Worm (Caenorhabditis elegans) whole organism, L3 larva: ENCODE data around the gene F40G9.15.

Experiments
- egl-27 ChIP-seq: sonication (generic microtip); optimal IDR thresholded peaks from 4 replicates; lab custom pipeline; 2017; ENCODE audit warnings: missing biosample characterization, missing genetic modification reagents, missing genetic modification characterization
- elt-1 ChIP-seq: fragments of 150-350 bp; optimal IDR thresholded peaks from 2 replicates; lab custom pipeline; 2014; ENCODE audit warnings: missing biosample characterization, missing genetic modification characterization
- elt-2 ChIP-seq: sonication (generic microtip); optimal IDR thresholded peaks from 2 replicates; lab custom pipeline; 2016; ENCODE audit warnings: missing genetic modification reagents, mild to moderate bottlenecking, missing genetic modification characterization, missing compliant biosample characterization
- fkh-10 ChIP-seq: sonication (generic microtip); optimal IDR thresholded peaks from 2 replicates; lab custom pipeline; 2017; ENCODE audit warnings: missing biosample characterization, missing genetic modification reagents, missing genetic modification characterization
- fos-1 ChIP-seq: fragments of 150-350 bp; optimal IDR thresholded peaks from 2 replicates; lab custom pipeline; 2014; ENCODE audit warnings: missing biosample characterization, missing genetic modification characterization
- jun-1 ChIP-seq: fragments of 150-350 bp; optimal IDR thresholded peaks from 2 replicates; lab custom pipeline; 2014; ENCODE audit warnings: missing biosample characterization, missing genetic modification reagents, missing genetic modification characterization
- nfya-1 ChIP-seq: sonication (generic microtip); optimal IDR thresholded peaks from 2 replicates; lab custom pipeline; 2017; ENCODE audit warnings: missing genetic modification characterization, mild to moderate bottlenecking, missing compliant biosample characterization, antibody characterized with exemption, moderate library complexity; ENCODE audit not compliant: insufficient read depth
- nhr-11 ChIP-seq: fragments of 150-350 bp; optimal IDR thresholded peaks from 2 replicates; lab custom pipeline; 2014; ENCODE audit warnings: missing biosample characterization, missing genetic modification characterization
- nhr-23 ChIP-seq: fragments of 150-350 bp; optimal IDR thresholded peaks from 2 replicates; lab custom pipeline; 2014; ENCODE audit warnings: missing biosample characterization, missing genetic modification reagents, missing genetic modification characterization
- nhr-43 ChIP-seq: sonication (generic microtip); optimal IDR thresholded peaks from 2 replicates; lab custom pipeline; 2016; ENCODE audit warnings: mild to moderate bottlenecking, missing genetic modification characterization, missing compliant biosample characterization; ENCODE audit not compliant: poor library complexity, severe bottlenecking
- nhr-76 ChIP-seq: fragments of 150-350 bp; sonication (generic microtip); optimal IDR thresholded peaks from 5 replicates; lab custom pipeline; 2014; ENCODE audit warnings: missing biosample characterization, missing genetic modification characterization
- skn-1 ChIP-seq: fragments of 150-350 bp; optimal IDR thresholded peaks from 2 replicates; lab custom pipeline; 2014; ENCODE audit warnings: missing biosample characterization, missing genetic modification characterization
- unc-62 ChIP-seq: fragments of 150-350 bp; sonication (generic microtip); optimal IDR thresholded peaks from 4 replicates; lab custom pipeline; 2014; ENCODE audit warnings: missing biosample characterization, missing genetic modification reagents, missing genetic modification characterization

ce11 chrIII:191803-192202, 9.6 kb downstream of the F40G9.15 start, which contains the start of gene sec-20:
- TF ChIP-seq elt-2 (tag; lab: Kevin White, UChicago): no peak
- no peak for TF ChIP-seq jun-1 (tag; lab: Kevin White, UChicago)
- TF ChIP-seq nhr-43 (tag; lab: Kevin White, UChicago): no peak
- no peak for TF ChIP-seq elt-1 (tag; lab: Kevin White, UChicago)
- no peak for TF ChIP-seq nhr-11 (tag; lab: Kevin White, UChicago)
- no peak for TF ChIP-seq fkh-10
- TF ChIP-seq egl-27 (tag; lab: Kevin White, UChicago): no peak
- no peak for TF ChIP-seq nhr-23 (tag; lab: Kevin White, UChicago)
- TF ChIP-seq nhr-76 (tag; lab: Kevin White, UChicago): no peak
- no peak for TF ChIP-seq nfya-1 (tag; lab: Kevin White, UChicago)
- no peak for TF ChIP-seq fos-1 (tag; lab: Kevin White, UChicago)
- TF ChIP-seq skn-1: no peak
- TF ChIP-seq unc-62 (GFP tag; lab: Kevin White, UChicago): no peak
